Fruit fly (Drosophila melanogaster): Measurements from ENCODE around the gene CG32813.

The CG32813 gene

DNA sequence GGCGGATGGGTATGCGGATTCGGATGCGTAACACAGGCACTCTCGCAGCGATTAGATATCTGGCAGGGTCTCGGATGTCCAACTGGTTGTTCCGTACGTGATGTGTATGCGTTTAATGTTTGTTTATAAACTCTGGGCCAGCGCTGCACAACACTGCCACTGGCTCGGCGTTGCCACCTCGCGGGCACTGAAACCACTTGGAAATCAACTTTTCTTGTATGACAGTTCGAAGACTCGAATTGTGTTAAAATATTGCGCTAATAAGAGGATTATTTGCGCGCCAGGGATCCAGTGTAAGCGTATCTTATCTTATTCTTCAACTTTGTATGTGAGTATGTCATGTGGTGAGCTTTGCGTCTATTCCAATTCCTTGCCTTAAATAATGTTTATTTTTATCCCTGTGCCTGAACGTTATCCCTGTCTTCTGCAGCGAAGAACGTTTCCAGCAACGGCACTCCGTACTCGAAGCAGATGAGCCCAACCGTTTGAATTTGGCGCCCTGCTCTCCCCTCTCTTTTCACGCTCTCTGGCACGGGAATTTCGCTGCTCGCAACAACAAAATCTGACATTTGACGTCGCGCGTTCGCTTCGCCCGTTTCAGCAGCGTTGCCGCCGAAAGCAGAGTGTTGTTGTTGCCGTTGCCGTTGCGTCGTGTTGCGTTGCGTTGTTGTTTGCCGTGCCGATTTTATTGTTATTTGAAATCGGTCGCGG is at the start of gene CG32813, which contains the start of gene CG3719:
Gene CG32813 (plus strand): TSS at position 565 of the 711 bp plus-strand sequence.
Gene CG3719 (minus strand): TSS at position 131 of the 711 bp plus-strand sequence.
- TF ChIP-seq pan (optimal IDR thresholded peaks at IDR 0.05) (no peak), CG8478 (optimal IDR thresholded peaks at IDR 0.05) (no peak), EcR (GFP tag; optimal IDR thresholded peaks at IDR 0.05) (no peak), Dll (optimal IDR thresholded peaks at IDR 0.05) (peak; percentile 4)

- no peak for TF ChIP-seq Dll (optimal IDR thresholded peaks at IDR 0.05)
- no peak for TF ChIP-seq psq (optimal IDR thresholded peaks at IDR 0.05)
- no peak for TF ChIP-seq pan (optimal IDR thresholded peaks at IDR 0.05)
- TF ChIP-seq CG8478 (optimal IDR thresholded peaks at IDR 0.05), result no peak
- TF ChIP-seq usp (GFP tag; optimal IDR thresholded peaks at IDR 0.05), result no peak
- TF ChIP-seq EcR (GFP tag; optimal IDR thresholded peaks at IDR 0.05), result no peak
These were observed 42.7 kb upstream of the CG32813 start for dm6 chrX:1337998-1338397.

DNA sequence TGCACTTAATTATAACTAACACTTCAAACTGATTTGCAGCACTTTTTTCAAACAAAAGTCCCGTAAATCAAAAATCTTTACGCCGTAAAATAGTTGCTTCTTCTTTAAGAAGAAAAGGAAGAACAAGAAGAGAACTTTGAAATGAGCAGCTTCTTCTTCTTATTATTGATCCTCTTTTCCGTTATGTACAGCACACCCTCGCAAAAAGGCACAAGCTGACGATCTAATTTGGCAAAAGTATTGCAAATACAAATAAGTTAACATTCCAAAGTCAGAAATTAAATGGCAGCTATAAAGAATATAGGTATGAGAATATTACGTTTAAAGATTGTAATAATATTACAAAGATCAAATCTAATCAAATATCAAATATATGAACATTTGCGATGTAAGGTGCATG is 39.2 kb upstream of the CG32813 start, which contains the start of gene CG11409:
Gene CG11409 (minus strand): TSS at position 60 of the 400 bp plus-strand sequence.
- TF ChIP-seq usp (GFP tag; optimal IDR thresholded peaks at IDR 0.05) (no peak), pan (optimal IDR thresholded peaks at IDR 0.05) (no peak), EcR (GFP tag; optimal IDR thresholded peaks at IDR 0.05) (no peak), psq (optimal IDR thresholded peaks at IDR 0.05) (no peak), Dll (optimal IDR thresholded peaks at IDR 0.05) (no peak), CG8478 (optimal IDR thresholded peaks at IDR 0.05) (no peak)

DNA sequence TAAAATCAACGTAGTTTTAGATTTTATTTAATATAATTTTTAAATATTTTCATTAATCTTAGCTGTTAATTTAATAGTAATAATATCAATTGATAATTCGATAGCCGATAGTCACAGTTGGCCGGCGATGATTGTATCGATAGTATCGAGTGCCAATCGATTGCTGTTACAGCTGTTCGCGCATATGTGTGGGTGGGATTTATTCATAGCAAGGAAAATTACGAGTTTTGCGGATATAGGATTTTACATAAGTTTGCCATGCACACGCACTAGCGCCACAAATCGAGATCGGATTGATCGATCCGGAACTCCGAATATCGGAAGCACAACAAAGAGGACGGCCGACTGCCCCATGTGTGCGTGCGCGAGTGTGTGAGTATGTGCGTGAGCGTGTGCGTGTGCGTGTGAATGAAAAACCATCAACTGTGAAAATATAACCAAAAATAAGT is 38.7 kb upstream of the CG32813 start, which contains the start of gene Naa30A:
Gene Naa30A (plus strand): TSS at position 163 of the 449 bp plus-strand sequence.
- TF ChIP-seq usp (GFP tag; optimal IDR thresholded peaks at IDR 0.05) (no peak), pan (optimal IDR thresholded peaks at IDR 0.05) (no peak), EcR (GFP tag; optimal IDR thresholded peaks at IDR 0.05) (no peak), CG8478 (optimal IDR thresholded peaks at IDR 0.05) (no peak), Dll (optimal IDR thresholded peaks at IDR 0.05) (no peak), psq (optimal IDR thresholded peaks at IDR 0.05) (no peak)

DNA sequence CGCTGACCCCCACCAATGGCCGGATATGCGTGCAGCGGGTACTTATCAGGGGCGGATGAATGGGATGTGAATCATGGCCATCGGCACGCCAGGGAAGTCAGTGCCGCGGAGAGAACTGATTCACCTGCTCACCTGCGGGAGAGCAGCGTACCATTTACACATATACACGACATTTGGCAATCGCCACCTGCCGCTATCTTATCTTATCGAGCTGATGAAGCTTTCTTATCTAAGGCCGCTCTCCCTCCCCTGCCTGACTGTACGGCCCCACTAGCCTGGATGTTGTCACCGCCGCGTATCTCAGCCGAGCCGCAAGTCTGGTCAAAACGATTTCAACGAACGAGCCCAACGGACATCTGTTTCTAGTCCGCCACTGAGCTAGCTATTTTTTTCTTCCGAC is 34.5 kb upstream of the CG32813 start, which contains the start of gene Tsp2A:
Gene Tsp2A (plus strand): TSS at position 298 of the 400 bp plus-strand sequence.
- TF ChIP-seq Dll (optimal IDR thresholded peaks at IDR 0.05), result no peak
- TF ChIP-seq usp (GFP tag; optimal IDR thresholded peaks at IDR 0.05), result no peak
- TF ChIP-seq psq (optimal IDR thresholded peaks at IDR 0.05), result no peak
- no peak for TF ChIP-seq EcR (GFP tag; optimal IDR thresholded peaks at IDR 0.05)
- TF ChIP-seq pan (optimal IDR thresholded peaks at IDR 0.05), result no peak
- no peak for TF ChIP-seq CG8478 (optimal IDR thresholded peaks at IDR 0.05)

DNA sequence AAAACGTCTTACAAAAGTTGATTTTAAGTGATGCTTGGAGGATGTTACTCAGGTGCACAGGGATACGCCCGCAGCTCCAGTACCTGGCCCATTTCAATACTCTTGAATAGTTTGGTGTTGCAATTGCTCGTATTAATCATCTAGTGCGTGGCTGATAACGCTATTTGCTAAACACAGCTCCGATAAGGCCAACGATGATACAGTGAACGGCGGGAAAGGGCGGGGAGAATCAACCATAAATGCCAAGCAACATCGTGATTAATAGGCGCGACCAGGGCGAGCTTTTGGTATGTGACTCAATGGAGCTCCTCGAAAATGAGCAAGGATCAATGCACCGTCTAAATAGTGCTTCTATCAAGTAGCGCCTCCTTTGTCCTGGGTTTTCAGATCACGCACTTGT is 33.9 kb upstream of the CG32813 start:
- TF ChIP-seq Dll (optimal IDR thresholded peaks at IDR 0.05), result no peak
- no peak for TF ChIP-seq usp (GFP tag; optimal IDR thresholded peaks at IDR 0.05)
- no peak for TF ChIP-seq psq (optimal IDR thresholded peaks at IDR 0.05)
- no peak for TF ChIP-seq pan (optimal IDR thresholded peaks at IDR 0.05)
- no peak for TF ChIP-seq CG8478 (optimal IDR thresholded peaks at IDR 0.05)
- TF ChIP-seq EcR (GFP tag; optimal IDR thresholded peaks at IDR 0.05), result no peak

DNA sequence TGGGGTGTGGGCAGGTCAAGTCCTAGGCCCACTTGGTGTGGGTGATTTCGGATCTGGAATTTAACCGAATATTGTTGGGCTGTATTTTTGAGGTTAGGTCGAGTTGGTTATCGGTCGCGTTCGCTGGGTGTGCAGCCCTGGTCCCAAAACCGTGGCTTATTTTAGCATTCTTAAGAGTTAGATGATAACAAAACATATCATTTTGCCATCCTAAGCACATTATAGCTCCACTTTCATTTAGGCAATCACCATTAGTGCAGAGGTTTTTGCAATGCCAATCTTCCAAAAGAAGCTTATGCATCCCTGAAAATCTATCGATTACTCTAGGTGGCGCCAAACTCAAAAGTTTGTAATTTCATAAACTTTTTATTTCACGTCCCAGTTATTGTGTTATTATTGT is 31.5 kb upstream of the CG32813 start, which contains the start of gene MTPAP:
Gene MTPAP (minus strand): TSS at position 103 of the 400 bp plus-strand sequence.
- TF ChIP-seq usp (GFP tag; optimal IDR thresholded peaks at IDR 0.05), result no peak
- TF ChIP-seq CG8478 (optimal IDR thresholded peaks at IDR 0.05), result no peak
- TF ChIP-seq Dll (optimal IDR thresholded peaks at IDR 0.05), result no peak
- no peak for TF ChIP-seq psq (optimal IDR thresholded peaks at IDR 0.05)
- TF ChIP-seq EcR (GFP tag; optimal IDR thresholded peaks at IDR 0.05), result no peak
- TF ChIP-seq pan (optimal IDR thresholded peaks at IDR 0.05), result no peak

- TF ChIP-seq CG8478 (optimal IDR thresholded peaks at IDR 0.05) (no peak), pan (optimal IDR thresholded peaks at IDR 0.05) (no peak), EcR (GFP tag; optimal IDR thresholded peaks at IDR 0.05) (no peak), Dll (optimal IDR thresholded peaks at IDR 0.05) (no peak), psq (optimal IDR thresholded peaks at IDR 0.05) (no peak), usp (GFP tag; optimal IDR thresholded peaks at IDR 0.05) (no peak)
These were observed 27.1 kb upstream of the CG32813 start, which contains the start of the genes CG12773 and CG11417 for dm6 chrX:1353322-1354212. CG12773 (minus strand) TSS chrX:1353981. CG11417 (plus strand) TSS chrX:1354014.

- TF ChIP-seq psq (optimal IDR thresholded peaks at IDR 0.05), result no peak
- TF ChIP-seq usp (GFP tag; optimal IDR thresholded peaks at IDR 0.05), result no peak
- no peak for TF ChIP-seq Dll (optimal IDR thresholded peaks at IDR 0.05)
- no peak for TF ChIP-seq CG8478 (optimal IDR thresholded peaks at IDR 0.05)
- TF ChIP-seq pan (optimal IDR thresholded peaks at IDR 0.05), result no peak
- TF ChIP-seq EcR (GFP tag; optimal IDR thresholded peaks at IDR 0.05), result no peak
These were observed 23.2 kb upstream of the CG32813 start, which contains the start of gene png for dm6 chrX:1357501-1357900. png (minus strand) TSS chrX:1357601.

dm6 chrX:1368949-1369348 is 11.8 kb upstream of the CG32813 start, which contains the start of gene CG14770:
CG14770 (plus strand) TSS chrX:1369249.
- TF ChIP-seq pan (optimal IDR thresholded peaks at IDR 0.05), result no peak
- no peak for TF ChIP-seq EcR (GFP tag; optimal IDR thresholded peaks at IDR 0.05)

- no peak for TF ChIP-seq pan (optimal IDR thresholded peaks at IDR 0.05)
- TF ChIP-seq CG8478 (optimal IDR thresholded peaks at IDR 0.05), result no peak
- no peak for TF ChIP-seq EcR (GFP tag; optimal IDR thresholded peaks at IDR 0.05)
- TF ChIP-seq usp (GFP tag; optimal IDR thresholded peaks at IDR 0.05), result no peak
- no peak for TF ChIP-seq Dll (optimal IDR thresholded peaks at IDR 0.05)
- TF ChIP-seq psq (optimal IDR thresholded peaks at IDR 0.05), result no peak
These were observed 10.5 kb upstream of the CG32813 start, which contains the start of gene ssx for dm6 chrX:1370104-1370802. ssx (plus strand) TSS chrX:1370580.

All from whole organism.